Worm (Caenorhabditis elegans): ENCODE results near the gene atat-2.

atat-2 gene

DNA sequence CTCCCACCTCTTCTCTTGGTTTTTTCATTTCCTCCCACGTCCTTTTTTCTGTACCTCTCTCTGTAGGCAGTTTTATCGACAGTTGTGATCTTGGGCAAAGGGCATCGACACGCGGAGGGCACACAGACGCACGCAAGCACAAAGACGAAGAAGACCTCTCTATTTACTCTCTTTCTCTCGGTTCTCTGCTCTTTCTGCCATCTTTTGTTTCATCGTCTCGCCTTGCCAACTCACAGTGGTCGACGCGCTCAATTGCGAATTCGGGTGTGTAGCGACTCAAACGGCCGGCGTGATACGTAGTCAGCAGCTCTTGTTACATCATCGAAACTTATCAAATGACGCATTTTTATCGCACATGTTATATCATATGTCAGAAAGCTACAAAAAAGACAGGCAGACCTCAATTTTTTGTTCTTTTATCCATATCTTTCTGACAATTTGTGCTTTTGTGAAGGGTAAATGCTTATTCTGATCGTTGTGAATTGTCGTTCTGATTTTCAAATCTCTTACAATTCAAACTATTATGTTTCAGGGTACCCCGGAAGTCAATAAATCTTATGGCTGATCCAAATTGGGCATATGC lies 7.7 kb upstream of the atat-2 start, which contains the start of gene puf-9:
Gene puf-9 (plus strand): TSS at position 533 of the 583 bp plus-strand sequence.
- no peak for TF ChIP-seq lin-39 (tag; optimal IDR thresholded peaks at IDR 0.05)
- TF ChIP-seq zfp-2 (tag; optimal IDR thresholded peaks at IDR 0.05): peak; percentile 99
- TF ChIP-seq ceh-62 (tag; optimal IDR thresholded peaks at IDR 0.05): no peak
- peak; percentile 98 for TF ChIP-seq lin-1 (GFP tag; IDR thresholded peaks at IDR 0.05)
- TF ChIP-seq ceh-32 (tag; optimal IDR thresholded peaks at IDR 0.05; ENCODE audit: poor library complexity): peak; percentile 80
- peak; percentile 89 for TF ChIP-seq pqm-1 (tag; optimal IDR thresholded peaks at IDR 0.05)
- peak; percentile 80 for TF ChIP-seq zip-2 (tag; optimal IDR thresholded peaks at IDR 0.05)
- TF ChIP-seq nhr-41 (GFP tag; IDR thresholded peaks at IDR 0.05): peak; percentile 96
- no peak for TF ChIP-seq lir-3 (tag; optimal IDR thresholded peaks at IDR 0.05)
- TF ChIP-seq dve-1 (tag; optimal IDR thresholded peaks at IDR 0.05; ENCODE audit: insufficient read depth): peak; percentile 100
- peak; percentile 98 for TF ChIP-seq ctbp-1 (GFP tag; IDR thresholded peaks at IDR 0.05)
- TF ChIP-seq hif-1 (tag; optimal IDR thresholded peaks at IDR 0.05): peak; percentile 75 to 96
- TF ChIP-seq nhr-76 (tag; optimal IDR thresholded peaks at IDR 0.05): peak; percentile 78
- TF ChIP-seq egl-43 (GFP tag; IDR thresholded peaks at IDR 0.05): peak; percentile 89
- peak; percentile 99 for TF ChIP-seq nhr-77 (tag; optimal IDR thresholded peaks at IDR 0.05)
- TF ChIP-seq mxl-3 (GFP tag; optimal IDR thresholded peaks at IDR 0.05): peak; percentile 99
- TF ChIP-seq nhr-25 (tag; optimal IDR thresholded peaks at IDR 0.05; ENCODE audit: borderline replicate concordance, insufficient read depth): peak; percentile 97
- no peak for TF ChIP-seq F26F4.8 (GFP tag; conservative IDR thresholded peaks at IDR 0.05)
- TF ChIP-seq php-3 (GFP tag; IDR thresholded peaks at IDR 0.05): peak; percentile 94
- peak; percentile 50 for TF ChIP-seq R02D3.7 (tag; optimal IDR thresholded peaks at IDR 0.05)
- TF ChIP-seq nhr-6 (tag; optimal IDR thresholded peaks at IDR 0.05): peak; percentile 100
- peak in 1 of 2 experiments; percentile 74; a peak in 2 of 4 replicates for TF ChIP-seq madf-5 (GFP tag; IDR thresholded peaks at IDR 0.05)
- TF ChIP-seq arid-1 (GFP tag; conservative IDR thresholded peaks at IDR 0.05): peak; percentile 94
- TF ChIP-seq nhr-111 (GFP tag; optimal IDR thresholded peaks at IDR 0.05): peak; percentile 72
- TF ChIP-seq daf-12 (tag; optimal IDR thresholded peaks at IDR 0.05): no peak
- TF ChIP-seq nhr-42 (GFP tag; IDR thresholded peaks at IDR 0.05): peak; percentile 96
- TF ChIP-seq ceh-20 (GFP tag; IDR thresholded peaks at IDR 0.05): peak; percentile 98
- peak; percentile 54; the same call in 1 of the 2 replicates for TF ChIP-seq ZK337.2 (GFP tag; IDR thresholded peaks at IDR 0.05)
- no peak for TF ChIP-seq egl-27 (tag; optimal IDR thresholded peaks at IDR 0.05)
- TF ChIP-seq F49E8.2 (tag; optimal IDR thresholded peaks at IDR 0.05; ENCODE audit: borderline replicate concordance): no peak
- peak; percentile 89 for TF ChIP-seq dpl-1 (GFP tag; optimal IDR thresholded peaks at IDR 0.05)
- TF ChIP-seq dmd-8 (GFP tag; IDR thresholded peaks at IDR 0.05): 0 out of 2 replicates have a peak, but pooled peaks have one; percentile 45
- TF ChIP-seq ceh-82 (tag; optimal IDR thresholded peaks at IDR 0.05): no peak
- TF ChIP-seq saeg-2 (GFP tag; IDR thresholded peaks at IDR 0.05): peak; percentile 98
- no peak for TF ChIP-seq F44E2.7 (GFP tag; IDR thresholded peaks at IDR 0.05)
- peak; percentile 90; the same call in 1 of the 2 replicates for TF ChIP-seq D1046.2 (GFP tag; IDR thresholded peaks at IDR 0.05)
- TF ChIP-seq hlh-30 (tag; optimal IDR thresholded peaks at IDR 0.05; ENCODE audit: insufficient read depth): peak; percentile 100
- peak; percentile 76 to 94 for TF ChIP-seq daf-16 (GFP tag; optimal IDR thresholded peaks at IDR 0.05)
- TF ChIP-seq daf-16 (tag; optimal IDR thresholded peaks at IDR 0.05): peak; percentile 98
- peak; percentile 41 to 100 for TF ChIP-seq unc-62 (GFP tag; optimal IDR thresholded peaks at IDR 0.05 in 1 of 2)
- TF ChIP-seq unc-62 (tag; optimal IDR thresholded peaks at IDR 0.05): peak; percentile 25
- peak; percentile 79 for TF ChIP-seq nhr-237 (tag; optimal IDR thresholded peaks at IDR 0.05)
- peak; percentile 100 for TF ChIP-seq nhr-28 (tag; optimal IDR thresholded peaks at IDR 0.05)
- TF ChIP-seq Y75B8A.6 (GFP tag; IDR thresholded peaks at IDR 0.05): peak; percentile 92
- TF ChIP-seq F37D6.2 (tag; optimal IDR thresholded peaks at IDR 0.05): peak; percentile 96
- no peak for TF ChIP-seq Y105C5A.15 (GFP tag; IDR thresholded peaks at IDR 0.05)
- TF ChIP-seq spr-1 (tag; optimal IDR thresholded peaks at IDR 0.05): peak; percentile 92
- peak; percentile 97 for TF ChIP-seq pha-4 (GFP tag; IDR thresholded peaks at IDR 0.05)
- TF ChIP-seq pha-4 (tag; optimal IDR thresholded peaks at IDR 0.05): peak; percentile 72
- peak; percentile 99 for TF ChIP-seq lin-38 (GFP tag; IDR thresholded peaks at IDR 0.05)
- TF ChIP-seq aly-2 (tag; optimal IDR thresholded peaks at IDR 0.05): no peak
